Worm (Caenorhabditis elegans): ENCODE data around the gene apl-1.

DNA sequence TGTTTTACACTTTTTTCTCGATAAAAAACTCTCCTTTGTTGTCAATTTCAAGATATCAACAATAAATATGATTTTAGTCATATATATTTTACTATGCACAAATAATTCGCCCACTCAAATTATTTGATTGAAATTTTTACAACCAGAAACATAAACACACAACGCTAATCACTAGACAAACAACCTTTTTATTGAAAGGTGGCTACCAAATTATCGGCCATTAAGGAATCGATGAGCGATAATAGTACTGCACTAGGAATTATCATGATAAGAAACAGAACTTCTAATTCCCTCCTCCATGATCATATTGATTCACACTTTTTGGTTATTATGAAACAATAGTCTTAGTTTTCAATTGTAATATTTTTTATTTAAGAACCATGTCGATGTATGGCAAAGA is 7.5 kb downstream of the apl-1 start, which contains the start of gene C42D8.1:
- TF ChIP-seq hlh-15 (tag; optimal IDR thresholded peaks at IDR 0.05) = no peak
- no peak for TF ChIP-seq unc-55 (GFP tag; optimal IDR thresholded peaks at IDR 0.05)
- TF ChIP-seq pat-9 (tag; optimal IDR thresholded peaks at IDR 0.05) = no peak
- no peak for TF ChIP-seq ceh-31 (tag; optimal IDR thresholded peaks at IDR 0.05)
- no peak for TF ChIP-seq fkh-6 (tag; optimal IDR thresholded peaks at IDR 0.05)
- TF ChIP-seq eyg-1 (tag; optimal IDR thresholded peaks at IDR 0.05) = no peak
- TF ChIP-seq gmeb-2 (tag; optimal IDR thresholded peaks at IDR 0.05) = no peak
- no peak for TF ChIP-seq pqm-1 (tag; optimal IDR thresholded peaks at IDR 0.05)
- TF ChIP-seq C38D4.7 (GFP tag; optimal IDR thresholded peaks at IDR 0.05) = no peak

Measured in whole organism, late embryonic.